Worm (Caenorhabditis elegans): Measurements from ENCODE around the gene decr-1.3.

decr-1.3 gene

ce11 chrII:8126132-8126531, 47.2 kb downstream of the decr-1.3 start (continued):
- TF ChIP-seq lin-11 (tag; optimal IDR thresholded peaks at IDR 0.05) (peak; percentile 26), nhr-237 (tag; optimal IDR thresholded peaks at IDR 0.05) (no peak), C34F6.9 (tag; optimal IDR thresholded peaks at IDR 0.05) (peak; percentile 55), unc-55 (GFP tag; optimal IDR thresholded peaks at IDR 0.05) (peak; percentile 70), nhr-11 (tag; optimal IDR thresholded peaks at IDR 0.05) (no peak), egl-27 (tag; optimal IDR thresholded peaks at IDR 0.05) (no peak), ama-1 (optimal IDR thresholded peaks at IDR 0.05) (no peak), snpc-4 (tag; optimal IDR thresholded peaks at IDR 0.05) (no peak), ceh-16 (tag; optimal IDR thresholded peaks at IDR 0.05) (no peak), mdl-1 (tag; optimal IDR thresholded peaks at IDR 0.05) (peak; percentile 39 to 54), aly-2 (tag; optimal IDR thresholded peaks at IDR 0.05) (no peak), sma-3 (GFP tag; optimal IDR thresholded peaks at IDR 0.05) (no peak), sem-4 (tag; optimal IDR thresholded peaks at IDR 0.05) (peak; percentile 66), ceh-82 (tag; optimal IDR thresholded peaks at IDR 0.05) (no peak), sma-9 (GFP tag; optimal IDR thresholded peaks at IDR 0.05) (peak; percentile 36), sma-9 (tag; optimal IDR thresholded peaks at IDR 0.05) (no peak), zag-1 (tag; optimal IDR thresholded peaks at IDR 0.05) (peak; percentile 55), elt-1 (tag; optimal IDR thresholded peaks at IDR 0.05) (no peak), blmp-1 (tag; optimal IDR thresholded peaks at IDR 0.05; ENCODE audit: insufficient read depth) (no peak), lsy-2 (tag; optimal IDR thresholded peaks at IDR 0.05) (peak in 1 of 2 experiments; percentile 69)

DNA sequence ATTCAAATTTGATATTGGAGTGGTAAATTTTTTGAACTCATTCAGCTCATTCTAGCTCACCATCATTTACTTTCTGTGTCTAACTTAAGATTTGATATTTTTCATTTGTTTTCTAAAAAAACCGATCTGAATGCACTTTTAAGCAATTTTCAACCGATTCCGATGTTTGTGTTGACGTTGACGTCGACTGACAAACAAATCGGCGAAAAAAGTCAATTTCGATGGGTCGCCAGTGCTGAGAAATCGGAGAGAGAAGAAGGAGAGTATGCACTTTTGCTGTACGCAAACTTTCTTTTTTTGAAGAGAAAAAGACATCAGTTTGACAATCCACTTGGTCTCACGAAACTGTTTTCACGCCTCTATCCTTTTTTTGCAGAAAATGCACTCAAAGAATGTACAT, 47.9 kb downstream of the decr-1.3 start:
- TF ChIP-seq nhr-129 (tag; optimal IDR thresholded peaks at IDR 0.05): peak; percentile 1
- no peak for TF ChIP-seq mbf-1 (tag; optimal IDR thresholded peaks at IDR 0.05)
- TF ChIP-seq blmp-1 (tag; optimal IDR thresholded peaks at IDR 0.05; ENCODE audit: insufficient read depth): peak; percentile 2
- TF ChIP-seq sma-9 (GFP tag; optimal IDR thresholded peaks at IDR 0.05): peak; percentile 8
- TF ChIP-seq sma-9 (tag; optimal IDR thresholded peaks at IDR 0.05): no peak

DNA sequence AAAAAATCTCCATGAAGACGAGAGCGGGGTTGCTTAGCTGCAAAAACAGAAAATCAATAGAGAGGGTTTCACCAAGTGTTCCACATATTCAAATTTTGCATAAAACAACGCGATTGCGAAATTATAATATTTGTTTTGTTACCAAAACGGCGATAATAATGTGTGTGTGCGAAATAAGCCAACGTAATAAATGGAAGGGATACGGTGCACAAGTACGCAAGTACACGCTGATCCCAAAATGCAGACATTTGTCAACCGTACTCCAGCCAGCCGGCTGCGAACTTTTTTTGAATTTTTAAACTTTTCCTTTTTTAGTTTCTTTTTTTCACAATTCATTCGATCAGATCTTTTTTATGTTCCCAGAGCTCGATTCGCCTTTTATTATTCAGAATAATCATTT, 48.5 kb downstream of the decr-1.3 start, which contains the start of gene ire-1:
Gene ire-1 (minus strand): TSS at position 44 of the 400 bp plus-strand sequence.
- TF ChIP-seq F13H6.1 (tag; optimal IDR thresholded peaks at IDR 0.05) (peak; percentile 32), skn-1 (tag; optimal IDR thresholded peaks at IDR 0.05) (no peak), sem-4 (tag; optimal IDR thresholded peaks at IDR 0.05) (no peak), fos-1 (tag; optimal IDR thresholded peaks at IDR 0.05) (peak; percentile 64), gmeb-1 (tag; optimal IDR thresholded peaks at IDR 0.05) (peak; percentile 49), blmp-1 (tag; optimal IDR thresholded peaks at IDR 0.05; ENCODE audit: insufficient read depth) (peak; percentile 9), lin-11 (tag; optimal IDR thresholded peaks at IDR 0.05) (peak; percentile 69), lin-13 (GFP tag; optimal IDR thresholded peaks at IDR 0.05) (peak; percentile 47), snpc-4 (tag; optimal IDR thresholded peaks at IDR 0.05) (peak; percentile 40), ceh-16 (tag; optimal IDR thresholded peaks at IDR 0.05) (no peak), crh-2 (tag; optimal IDR thresholded peaks at IDR 0.05) (peak; percentile 84), alr-1 (tag; optimal IDR thresholded peaks at IDR 0.05) (no peak), nhr-129 (tag; optimal IDR thresholded peaks at IDR 0.05) (peak; percentile 76), C34F6.9 (tag; optimal IDR thresholded peaks at IDR 0.05) (peak; percentile 71), dmd-4 (tag; optimal IDR thresholded peaks at IDR 0.05) (no peak), sma-9 (GFP tag; optimal IDR thresholded peaks at IDR 0.05) (peak; percentile 49), sma-9 (tag; optimal IDR thresholded peaks at IDR 0.05) (no peak), unc-55 (GFP tag; optimal IDR thresholded peaks at IDR 0.05) (peak; percentile 94), nhr-237 (tag; optimal IDR thresholded peaks at IDR 0.05) (no peak), ceh-82 (tag; optimal IDR thresholded peaks at IDR 0.05) (no peak), lsy-2 (tag; optimal IDR thresholded peaks at IDR 0.05) (peak; percentile 93 to 99)
